Worm (Caenorhabditis elegans) whole organism, midembryonic: Measurements from ENCODE around the gene sptf-2.

Experiments used
- T22C8.4 ChIP-seq: fragments of 200-800 bp; sonication (Bioruptor generic); IDR thresholded peaks from 2 replicates; pipeline ENCODE4 v1.3.6; 2022; ENCODE audit warnings: missing genetic modification characterization, missing compliant biosample characterization
- cog-1 ChIP-seq: sonication (generic microtip); optimal IDR thresholded peaks from 2 replicates; lab custom pipeline; 2016; ENCODE audit warnings: missing genetic modification characterization, missing compliant biosample characterization
- flt-1 ChIP-seq: fragments of 200-800 bp; sonication (Bioruptor generic); IDR thresholded peaks from 2 replicates; pipeline ENCODE4 v1.3.6; 2022; ENCODE audit warnings: missing genetic modification characterization, missing compliant biosample characterization
- klf-2 ChIP-seq: fragments of 200-800 bp; sonication (Bioruptor generic); conservative IDR thresholded peaks from 2 replicates; pipeline ENCODE4 v1.3.6; 2022; ENCODE audit warnings: missing genetic modification reagents, missing genetic modification characterization, missing compliant biosample characterization
- med-1 ChIP-seq: sonication (generic microtip); optimal IDR thresholded peaks from 2 replicates; lab custom pipeline; 2017; ENCODE audit warnings: missing genetic modification characterization, mild to moderate bottlenecking, missing compliant biosample characterization, antibody characterized with exemption, missing genetic modification reagents; ENCODE audit not compliant: insufficient read depth
- ref-1 ChIP-seq: fragments of 200-800 bp; sonication (Bioruptor generic); conservative IDR thresholded peaks from 2 replicates; pipeline ENCODE4 v1.3.6; 2022; ENCODE audit warnings: missing genetic modification reagents, missing genetic modification characterization, missing compliant biosample characterization
- tab-1 ChIP-seq: fragments of 200-800 bp; sonication (Bioruptor generic); IDR thresholded peaks from 2 replicates; pipeline ENCODE4 v1.3.6; 2022; ENCODE audit warnings: missing genetic modification characterization, missing compliant biosample characterization
- ztf-23 ChIP-seq: fragments of 200-800 bp; sonication (Bioruptor generic); IDR thresholded peaks from 2 replicates; pipeline ENCODE4 v1.3.6; 2022; ENCODE audit warnings: missing genetic modification reagents, missing genetic modification characterization, missing compliant biosample characterization
- ztf-29 ChIP-seq: fragments of 200-800 bp; sonication (Bioruptor generic); IDR thresholded peaks from 2 replicates; pipeline ENCODE4 v1.3.6; 2022; ENCODE audit warnings: missing genetic modification reagents, missing genetic modification characterization, missing compliant biosample characterization

Gene sptf-2

DNA sequence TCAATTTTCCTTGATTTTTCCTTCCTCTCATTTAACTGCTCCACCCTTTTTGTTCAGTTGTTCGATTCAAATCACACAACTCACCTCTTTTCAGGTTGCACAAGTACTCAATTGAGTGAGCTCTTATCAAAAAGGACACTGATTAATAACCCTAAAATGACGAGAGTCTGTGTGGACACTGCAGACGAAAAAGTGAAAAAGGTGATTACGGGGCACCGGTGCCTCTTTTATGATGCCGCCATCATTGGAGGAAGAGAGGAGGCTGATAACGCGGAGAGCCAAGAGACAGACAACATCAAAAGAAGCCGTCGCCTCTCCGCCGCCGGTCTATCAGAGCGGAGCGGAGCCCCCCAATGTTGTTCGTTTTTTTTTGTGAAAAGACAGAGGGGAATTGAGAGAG is at the start of gene sptf-2:
Gene sptf-2, plus strand, starts transcription at position 297 of the 400 bp plus-strand sequence.
- TF ChIP-seq cog-1 (tag; lab: Kevin White, UChicago) (no peak), tab-1 (GFP tag; lab: Robert Waterston, UW) (no peak), ztf-29 (GFP tag; lab: Robert Waterston, UW) (no peak), flt-1 (GFP tag; lab: Robert Waterston, UW) (no peak), klf-2 (GFP tag; lab: Robert Waterston, UW) (no peak), ztf-23 (no peak), ref-1 (GFP tag; lab: Robert Waterston, UW) (no peak), T22C8.4 (no peak)

- TF ChIP-seq ztf-29 (GFP tag; lab: Robert Waterston, UW), result no peak
- TF ChIP-seq ref-1 (GFP tag; lab: Robert Waterston, UW), result no peak
- no peak for TF ChIP-seq T22C8.4
- TF ChIP-seq tab-1 (GFP tag; lab: Robert Waterston, UW), result no peak
- TF ChIP-seq ztf-23, result no peak
- TF ChIP-seq cog-1 (tag; lab: Kevin White, UChicago), result no peak
- no peak for TF ChIP-seq klf-2 (GFP tag; lab: Robert Waterston, UW)
- no peak for TF ChIP-seq med-1 (GFP tag; lab: Kevin White, UChicago)
- no peak for TF ChIP-seq flt-1 (GFP tag; lab: Robert Waterston, UW)
These were observed 47.7 kb upstream of the sptf-2 start, which contains the start of gene F54C9.9 for ce11 chrII:8577509-8578099. Gene F54C9.9, plus strand, starts transcription at chrII:8578049.

DNA sequence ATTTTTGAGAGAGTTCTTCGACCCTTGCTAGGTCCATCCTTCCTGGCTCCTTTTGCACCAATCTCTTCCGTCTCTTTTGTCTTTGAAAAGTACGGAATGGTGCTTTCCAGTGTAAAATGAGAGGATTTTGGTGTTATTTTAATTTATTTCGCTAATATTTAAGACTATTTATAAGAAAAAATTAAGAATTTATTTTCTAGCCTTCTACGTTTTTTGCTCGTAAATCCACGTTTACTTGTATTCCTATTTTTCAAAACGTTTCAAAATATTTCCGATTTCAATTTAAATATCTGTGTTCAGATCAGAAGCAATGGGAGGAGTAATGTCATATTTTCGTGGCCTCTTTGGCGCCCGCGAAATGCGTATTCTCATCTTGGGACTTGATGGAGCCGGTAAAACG is 43.6 kb upstream of the sptf-2 start, which contains the start of gene arl-1:
Gene arl-1, plus strand, starts transcription at position 301 of the 400 bp plus-strand sequence.
- no peak for TF ChIP-seq cog-1 (tag; lab: Kevin White, UChicago)
- TF ChIP-seq flt-1 (GFP tag; lab: Robert Waterston, UW), result no peak
- TF ChIP-seq ref-1 (GFP tag; lab: Robert Waterston, UW), result no peak
- TF ChIP-seq ztf-23, result no peak
- no peak for TF ChIP-seq ztf-29 (GFP tag; lab: Robert Waterston, UW)
- TF ChIP-seq T22C8.4, result no peak
- no peak for TF ChIP-seq klf-2 (GFP tag; lab: Robert Waterston, UW)
- no peak for TF ChIP-seq tab-1 (GFP tag; lab: Robert Waterston, UW)
- no peak for TF ChIP-seq med-1 (GFP tag; lab: Kevin White, UChicago)

- TF ChIP-seq ref-1 (GFP tag; lab: Robert Waterston, UW) (no peak), flt-1 (GFP tag; lab: Robert Waterston, UW) (no peak), klf-2 (GFP tag; lab: Robert Waterston, UW) (no peak), med-1 (GFP tag; lab: Kevin White, UChicago) (no peak), T22C8.4 (no peak), tab-1 (GFP tag; lab: Robert Waterston, UW) (no peak), ztf-29 (GFP tag; lab: Robert Waterston, UW) (no peak), ztf-23 (no peak), cog-1 (tag; lab: Kevin White, UChicago) (no peak)
These were observed 42.2 kb upstream of the sptf-2 start for ce11 chrII:8583035-8583434.

DNA sequence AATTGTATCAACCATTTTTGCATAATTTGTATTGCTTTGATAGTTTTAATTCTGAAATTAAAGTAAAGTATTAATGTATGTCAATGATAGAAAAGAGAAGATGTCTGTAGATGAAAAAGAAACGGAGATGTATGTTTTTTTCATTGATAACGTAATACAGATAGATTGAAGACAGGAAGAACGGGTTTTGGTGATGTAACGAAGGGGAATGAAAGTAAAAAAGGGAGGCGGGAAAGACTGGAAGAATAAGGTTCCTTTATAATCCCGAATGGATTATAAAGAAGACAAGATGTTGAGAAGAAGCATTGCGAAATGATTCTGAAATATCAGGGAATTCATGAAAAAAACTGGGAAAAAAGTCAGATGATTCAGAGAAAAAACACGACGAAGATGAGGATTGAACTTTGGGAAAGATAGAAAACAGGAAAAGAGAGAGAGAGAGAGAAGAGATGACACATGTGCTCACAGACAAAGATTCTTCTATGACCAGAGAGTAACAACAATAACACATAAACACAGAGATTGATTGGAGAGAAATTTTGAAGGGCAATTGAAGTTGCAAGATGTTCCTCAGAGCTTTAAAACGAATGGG is 40.1 kb upstream of the sptf-2 start, which contains the start of gene F54C9.11:
Gene F54C9.11, minus strand, starts transcription at position 51 of the 592 bp plus-strand sequence.
- TF ChIP-seq ztf-23, result no peak
- TF ChIP-seq flt-1 (GFP tag; lab: Robert Waterston, UW), result no peak
- no peak for TF ChIP-seq ztf-29 (GFP tag; lab: Robert Waterston, UW)
- TF ChIP-seq med-1 (GFP tag; lab: Kevin White, UChicago), result no peak
- no peak for TF ChIP-seq T22C8.4
- no peak for TF ChIP-seq cog-1 (tag; lab: Kevin White, UChicago)
- no peak for TF ChIP-seq tab-1 (GFP tag; lab: Robert Waterston, UW)
- no peak for TF ChIP-seq klf-2 (GFP tag; lab: Robert Waterston, UW)
- TF ChIP-seq ref-1 (GFP tag; lab: Robert Waterston, UW), result no peak

- TF ChIP-seq flt-1 (GFP tag; lab: Robert Waterston, UW) (no peak), T22C8.4 (no peak), cog-1 (tag; lab: Kevin White, UChicago) (no peak), ztf-29 (GFP tag; lab: Robert Waterston, UW) (no peak), klf-2 (GFP tag; lab: Robert Waterston, UW) (no peak), med-1 (GFP tag; lab: Kevin White, UChicago) (no peak), ztf-23 (no peak), ref-1 (GFP tag; lab: Robert Waterston, UW) (no peak), tab-1 (GFP tag; lab: Robert Waterston, UW) (no peak)
These were observed 39.3 kb upstream of the sptf-2 start for ce11 chrII:8585921-8586320.

DNA sequence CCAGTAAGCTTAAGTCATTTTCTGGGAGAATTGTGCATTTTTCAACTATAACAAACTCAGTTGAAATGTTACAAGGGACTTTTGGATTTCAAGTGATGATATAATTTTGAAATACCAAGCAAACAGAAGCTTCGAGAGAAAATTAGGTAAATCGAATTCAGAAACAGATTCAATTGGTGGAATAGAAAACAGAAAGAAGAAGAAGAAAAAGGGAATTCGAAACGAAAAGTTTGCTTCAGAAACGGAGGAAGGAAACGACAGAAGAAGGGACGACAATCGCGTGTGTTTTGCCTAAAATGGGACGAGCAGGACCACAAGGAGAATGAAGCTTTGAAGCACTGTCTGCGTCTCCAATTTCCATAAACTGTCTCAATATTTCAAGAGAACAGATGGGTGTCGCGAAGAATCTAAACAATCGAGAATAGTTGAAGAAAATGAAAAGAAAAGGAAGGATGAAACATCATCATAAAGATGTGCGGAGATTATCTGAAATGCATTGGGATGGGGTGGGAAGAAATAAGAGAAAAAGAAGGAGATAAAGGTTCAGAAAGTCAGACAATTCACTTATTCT is 37.5 kb upstream of the sptf-2 start:
- TF ChIP-seq flt-1 (GFP tag; lab: Robert Waterston, UW) (no peak), ztf-23 (no peak), T22C8.4 (no peak)

DNA sequence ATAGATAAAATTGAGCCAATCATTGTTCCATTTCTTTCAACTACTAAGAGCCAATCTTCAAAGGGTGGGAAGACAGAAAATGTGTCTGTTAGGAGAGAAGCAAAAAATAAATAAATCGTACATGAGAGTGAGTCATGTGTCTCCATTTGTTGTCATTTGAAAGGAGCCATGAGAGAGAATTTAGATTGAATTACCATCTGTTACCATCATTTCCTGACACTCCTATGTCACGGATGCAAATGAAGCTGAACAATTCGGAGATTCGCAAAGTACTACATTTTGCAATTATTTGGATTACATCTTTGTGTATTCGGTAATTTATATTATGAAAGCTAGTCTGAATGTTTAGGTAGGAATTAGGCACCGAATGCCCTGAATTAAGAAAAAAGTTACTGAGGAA is 36.8 kb upstream of the sptf-2 start:
- TF ChIP-seq cog-1 (tag; lab: Kevin White, UChicago) (no peak), med-1 (GFP tag; lab: Kevin White, UChicago) (no peak), ztf-23 (no peak), ztf-29 (GFP tag; lab: Robert Waterston, UW) (no peak), ref-1 (GFP tag; lab: Robert Waterston, UW) (no peak), klf-2 (GFP tag; lab: Robert Waterston, UW) (no peak), flt-1 (GFP tag; lab: Robert Waterston, UW) (no peak), tab-1 (GFP tag; lab: Robert Waterston, UW) (no peak), T22C8.4 (no peak)

ce11 chrII:8589227-8589626 is 36.0 kb upstream of the sptf-2 start:
- TF ChIP-seq tab-1 (GFP tag; lab: Robert Waterston, UW), result no peak
- TF ChIP-seq flt-1 (GFP tag; lab: Robert Waterston, UW), result no peak
- TF ChIP-seq T22C8.4, result no peak
- TF ChIP-seq ztf-29 (GFP tag; lab: Robert Waterston, UW), result no peak
- TF ChIP-seq ref-1 (GFP tag; lab: Robert Waterston, UW), result no peak
- no peak for TF ChIP-seq cog-1 (tag; lab: Kevin White, UChicago)
- no peak for TF ChIP-seq klf-2 (GFP tag; lab: Robert Waterston, UW)
- TF ChIP-seq med-1 (GFP tag; lab: Kevin White, UChicago), result no peak
- no peak for TF ChIP-seq ztf-23
